Fruit fly (Drosophila melanogaster) whole organism, embryonic: Measurements from ENCODE around the gene CG42819.

ENCODE experiments used
- ATbp ChIP-seq: fragments of 200-800 bp; sonication (Bioruptor generic); optimal IDR thresholded peaks from 2 replicates; lab custom pipeline; 2017; ENCODE audit warnings: missing biosample characterization, mild to moderate bottlenecking, missing genetic modification characterization, missing genetic modification reagents
- Asciz ChIP-seq: fragments of 200-800 bp; sonication (Bioruptor generic); optimal IDR thresholded peaks from 2 replicates; lab custom pipeline; 2017; ENCODE audit warnings: missing biosample characterization, mild to moderate bottlenecking, missing genetic modification characterization, missing genetic modification reagents
- CG10274 ChIP-seq: fragments of 200-800 bp; sonication (Bioruptor generic); optimal IDR thresholded peaks from 3 replicates; lab custom pipeline; 2017; ENCODE audit warnings: missing biosample characterization, mild to moderate bottlenecking, missing genetic modification characterization
- CG10321 ChIP-seq: fragments of 200-800 bp; sonication (Bioruptor generic); IDR thresholded peaks from 2 replicates; pipeline ENCODE4 v1.3.6; 2022; ENCODE audit warnings: missing biosample characterization, missing genetic modification characterization
- CG11398 ChIP-seq: fragments of 200-800 bp; sonication (Bioruptor generic); optimal IDR thresholded peaks from 2 replicates; lab custom pipeline; 2016; ENCODE audit warnings: missing biosample characterization, missing genetic modification characterization
- CG11695 ChIP-seq: fragments of 200-800 bp; sonication (Bioruptor generic); IDR thresholded peaks from 3 replicates; pipeline ENCODE4 v1.3.6; 2022; ENCODE audit warnings: missing biosample characterization, missing genetic modification characterization
- CG11723 ChIP-seq: fragments of 200-800 bp; sonication (Bioruptor generic); optimal IDR thresholded peaks from 2 replicates; lab custom pipeline; 2017; ENCODE audit warnings: missing biosample characterization, mild to moderate bottlenecking, missing genetic modification characterization
- CG12744 ChIP-seq: fragments of 200-800 bp; sonication (Bioruptor generic); optimal IDR thresholded peaks from 2 replicates; lab custom pipeline; 2016; ENCODE audit warnings: missing biosample characterization, missing genetic modification characterization
- CG14667 ChIP-seq: fragments of 200-800 bp; sonication (Bioruptor generic); IDR thresholded peaks from 2 replicates; pipeline ENCODE4 v1.3.6; 2022; ENCODE audit warnings: missing biosample characterization, missing genetic modification characterization
- CG15479 ChIP-seq: fragments of 200-800 bp; sonication (Bioruptor generic); optimal IDR thresholded peaks from 3 replicates; lab custom pipeline; 2019; ENCODE audit warnings: missing biosample characterization, mild to moderate bottlenecking, missing genetic modification characterization, moderate library complexity
- CG1647 ChIP-seq: fragments of 200-800 bp; sonication (Bioruptor generic); optimal IDR thresholded peaks from 3 replicates; lab custom pipeline; 2016; ENCODE audit warnings: missing biosample characterization, missing genetic modification characterization
- CG17186 ChIP-seq: fragments of 200-800 bp; sonication (Bioruptor generic); optimal IDR thresholded peaks from 3 replicates; lab custom pipeline; 2017; ENCODE audit warnings: missing biosample characterization, missing genetic modification reagents, missing genetic modification characterization
- CG17568 ChIP-seq: fragments of 200-800 bp; sonication (Bioruptor generic); optimal IDR thresholded peaks from 2 replicates; lab custom pipeline; 2018; ENCODE audit warnings: missing biosample characterization, mild to moderate bottlenecking, missing genetic modification characterization, moderate library complexity
- CG2129 ChIP-seq: fragments of 200-800 bp; sonication (Bioruptor generic); IDR thresholded peaks from 2 replicates; pipeline ENCODE4 v1.3.6; 2022; ENCODE audit warnings: missing biosample characterization, missing genetic modification characterization; ENCODE audit not compliant: partially characterized antibody
- CG2199 ChIP-seq: fragments of 200-800 bp; sonication (Bioruptor generic); IDR thresholded peaks from 3 replicates; pipeline ENCODE4 v1.3.6; 2022; ENCODE audit warnings: missing biosample characterization, missing genetic modification characterization
- CG30431 ChIP-seq: fragments of 200-800 bp; sonication (Bioruptor generic); optimal IDR thresholded peaks from 2 replicates; lab custom pipeline; 2017; ENCODE audit warnings: missing biosample characterization, missing genetic modification characterization
- CG31365 ChIP-seq: fragments of 200-800 bp; sonication (Bioruptor generic); optimal IDR thresholded peaks from 2 replicates; lab custom pipeline; 2018; ENCODE audit warnings: missing biosample characterization, mild to moderate bottlenecking, missing genetic modification characterization
- CG6272 ChIP-seq: fragments of 200-800 bp; sonication (Bioruptor generic); IDR thresholded peaks from 2 replicates; pipeline ENCODE4 v1.3.6; 2022; ENCODE audit warnings: missing biosample characterization, missing genetic modification characterization
- CG6765 ChIP-seq: fragments of 200-800 bp; sonication (Bioruptor generic); optimal IDR thresholded peaks from 3 replicates; lab custom pipeline; 2017; ENCODE audit warnings: missing biosample characterization, mild to moderate bottlenecking, missing genetic modification characterization
- CG7839 ChIP-seq: fragments of 200-800 bp; sonication (Bioruptor generic); optimal IDR thresholded peaks from 3 replicates; lab custom pipeline; 2018; ENCODE audit warnings: missing biosample characterization, mild to moderate bottlenecking, missing genetic modification characterization, moderate library complexity
- Dad ChIP-seq: fragments of 200-800 bp; sonication (Bioruptor generic); optimal IDR thresholded peaks from 3 replicates; lab custom pipeline; 2016; ENCODE audit warnings: missing biosample characterization, missing genetic modification characterization
- Dfd ChIP-seq, 2 experiments: fragments of >200 bp; optimal IDR thresholded peaks; 2 replicates each; lab custom pipeline; 2017; ENCODE audit warnings: missing biosample characterization in 2 of 2, missing genetic modification characterization in 2 of 2
- Doc2 ChIP-seq: fragments of 200-800 bp; sonication (Bioruptor generic); IDR thresholded peaks from 2 replicates; pipeline ENCODE4 v1.3.6; 2022; ENCODE audit warnings: missing biosample characterization, missing genetic modification characterization
- Eip74EF ChIP-seq, 2 experiments: fragments of 200-800 bp in 1 of 2; fragments of >200 bp in 1 of 2; sonication (Bioruptor generic) in 1 of 2; optimal IDR thresholded peaks; 2 replicates each; lab custom pipeline; 2017 to 2019; ENCODE audit warnings: missing biosample characterization in 2 of 2, missing genetic modification characterization in 2 of 2, mild to moderate bottlenecking in 1 of 2, moderate library complexity in 1 of 2
- Gug ChIP-seq: fragments of 200-800 bp; sonication (Bioruptor generic); IDR thresholded peaks from 4 replicates; pipeline ENCODE4 v1.3.6; 2022; ENCODE audit warnings: missing biosample characterization, missing genetic modification characterization
- H15 ChIP-seq: fragments of 200-800 bp; sonication (Bioruptor generic); IDR thresholded peaks from 3 replicates; pipeline ENCODE4 v1.3.6; 2022; ENCODE audit warnings: missing biosample characterization, missing genetic modification characterization
- H2.0 ChIP-seq: fragments of 200-800 bp; sonication (Bioruptor generic); IDR thresholded peaks from 2 replicates; pipeline ENCODE4 v1.3.6; 2022; ENCODE audit warnings: missing biosample characterization, missing genetic modification characterization
- Hand ChIP-seq: fragments of 200-800 bp; sonication (Bioruptor generic); optimal IDR thresholded peaks from 2 replicates; lab custom pipeline; 2017; ENCODE audit warnings: mild to moderate bottlenecking, missing biosample characterization, missing genetic modification reagents, missing genetic modification characterization
- Lpt ChIP-seq: fragments of >200 bp; optimal IDR thresholded peaks from 2 replicates; lab custom pipeline; 2018; ENCODE audit warnings: missing biosample characterization, missing genetic modification characterization
- Opbp ChIP-seq: fragments of 200-800 bp; sonication (Bioruptor generic); IDR thresholded peaks from 3 replicates; pipeline ENCODE4 v1.3.6; 2022; ENCODE audit warnings: missing biosample characterization, missing genetic modification characterization; ENCODE audit not compliant: partially characterized antibody
- PHDP ChIP-seq: fragments of 200-800 bp; sonication (Bioruptor generic); optimal IDR thresholded peaks from 3 replicates; lab custom pipeline; 2018; ENCODE audit warnings: missing biosample characterization, mild to moderate bottlenecking, missing genetic modification characterization, moderate library complexity
- Trl ChIP-seq, 3 experiments: fragments of >200 bp in 2 of 3; fragments of 200-800 bp in 1 of 3; sonication (Bioruptor generic) in 1 of 3; optimal IDR thresholded peaks; 2 replicates in 1 of 3; 3 replicates in 2 of 3; lab custom pipeline; 2016 to 2017; ENCODE audit warnings: missing biosample characterization in 1 of 3, missing genetic modification characterization in 1 of 3
- Xbp1 ChIP-seq: fragments of 200-800 bp; sonication (Bioruptor generic); optimal IDR thresholded peaks from 3 replicates; lab custom pipeline; 2016; ENCODE audit warnings: missing biosample characterization, mild to moderate bottlenecking, missing genetic modification characterization
- cas ChIP-seq: fragments of 200-800 bp; sonication (Bioruptor generic); IDR thresholded peaks from 2 replicates; pipeline ENCODE4 v1.3.6; 2022; ENCODE audit warnings: missing biosample characterization, missing genetic modification characterization
- ci ChIP-seq: fragments of 200-800 bp; sonication (Bioruptor generic); IDR thresholded peaks from 3 replicates; pipeline ENCODE4 v1.3.6; 2022; ENCODE audit warnings: missing biosample characterization, missing genetic modification characterization
- crc ChIP-seq: fragments of 200-800 bp; sonication (Bioruptor generic); optimal IDR thresholded peaks from 2 replicates; lab custom pipeline; 2016; ENCODE audit warnings: missing biosample characterization, missing genetic modification characterization
- crol ChIP-seq: fragments of 200-800 bp; sonication (Bioruptor generic); IDR thresholded peaks from 2 replicates; pipeline ENCODE4 v1.3.6; 2022; ENCODE audit warnings: missing biosample characterization, missing genetic modification characterization
- fd102C ChIP-seq: fragments of 200-800 bp; sonication (Bioruptor generic); optimal IDR thresholded peaks from 2 replicates; lab custom pipeline; 2018; ENCODE audit warnings: missing biosample characterization, mild to moderate bottlenecking, missing genetic modification characterization, moderate library complexity
- grn ChIP-seq: fragments of 200-800 bp; sonication (Bioruptor generic); optimal IDR thresholded peaks from 3 replicates; lab custom pipeline; 2017; ENCODE audit warnings: missing biosample characterization, missing genetic modification characterization
- onecut ChIP-seq: fragments of 200-800 bp; sonication (Bioruptor generic); IDR thresholded peaks from 2 replicates; pipeline ENCODE4 v1.3.6; 2022; ENCODE audit warnings: missing biosample characterization, missing genetic modification characterization
- phol ChIP-seq: fragments of 200-800 bp; sonication (Bioruptor generic); optimal IDR thresholded peaks from 3 replicates; lab custom pipeline; 2018; ENCODE audit warnings: missing biosample characterization, mild to moderate bottlenecking, missing genetic modification characterization, moderate library complexity
- pzg ChIP-seq: fragments of 200-800 bp; sonication (Bioruptor generic); optimal IDR thresholded peaks from 3 replicates; lab custom pipeline; 2018; ENCODE audit warnings: missing biosample characterization, mild to moderate bottlenecking, missing genetic modification characterization, moderate library complexity
- ranshi ChIP-seq: fragments of 200-800 bp; sonication (Bioruptor generic); IDR thresholded peaks from 2 replicates; pipeline ENCODE4 v1.3.6; 2022; ENCODE audit warnings: missing biosample characterization, missing genetic modification characterization
- rib ChIP-seq: fragments of 200-800 bp; sonication (Bioruptor generic); IDR thresholded peaks from 2 replicates; pipeline ENCODE4 v1.3.6; 2022; ENCODE audit warnings: missing biosample characterization, missing genetic modification characterization
- sens ChIP-seq: fragments of 200-800 bp; sonication (Bioruptor generic); peaks from one replicate; lab custom pipeline; 2016; ENCODE audit warnings: missing biosample characterization, missing genetic modification characterization
- sens-2 ChIP-seq: fragments of 200-800 bp; sonication (Bioruptor generic); IDR thresholded peaks from 2 replicates; pipeline ENCODE4 v1.3.6; 2022; ENCODE audit warnings: missing biosample characterization, missing genetic modification characterization
- sug ChIP-seq: fragments of 200-800 bp; optimal IDR thresholded peaks from 2 replicates; lab custom pipeline; 2019; ENCODE audit warnings: missing biosample characterization, mild to moderate bottlenecking, missing genetic modification characterization, moderate library complexity
- ttk ChIP-seq: fragments of 200-800 bp; sonication (Bioruptor generic); IDR thresholded peaks from 2 replicates; pipeline ENCODE4 v2.1.2; 2022; ENCODE audit warnings: missing biosample characterization, missing genetic modification characterization
- vfl ChIP-seq: fragments of 200-800 bp; sonication (Bioruptor generic); optimal IDR thresholded peaks from 2 replicates; lab custom pipeline; 2016; ENCODE audit warnings: missing biosample characterization, missing genetic modification characterization
- vnd ChIP-seq: fragments of 200-800 bp; sonication (Bioruptor generic); IDR thresholded peaks from 3 replicates; pipeline ENCODE4 v1.3.6; 2022; ENCODE audit warnings: missing biosample characterization, missing genetic modification characterization; ENCODE audit not compliant: partially characterized antibody
- zf30C ChIP-seq: fragments of 200-800 bp; sonication (Bioruptor generic); optimal IDR thresholded peaks from 3 replicates; lab custom pipeline; 2018; ENCODE audit warnings: missing biosample characterization, mild to moderate bottlenecking, missing genetic modification characterization

Gene CG42819

dm6 chr2L:8382646-8383045 lies 6.5 kb downstream of the CG42819 start, which contains the start of the genes CG13392 and Rcd4 (continued):
- TF ChIP-seq CG11398 (GFP tag; lab: Kevin White, UChicago) (peak; percentile 65), Opbp (GFP tag; lab: Robert Waterston, UW) (peak; percentile 77; the same call in 2 of the 3 replicates), CG1647 (GFP tag; lab: Kevin White, UChicago) (peak; percentile 76), rib (GFP tag; lab: Robert Waterston, UW) (peak; percentile 76), fd102C (GFP tag; lab: Kevin White, UChicago) (no peak), CG31365 (tag; lab: Kevin White, UChicago) (no peak), Dad (GFP tag; lab: Kevin White, UChicago) (peak; percentile 76), cas (GFP tag; lab: Robert Waterston, UW) (no peak), crol (no peak), CG17186 (GFP tag; lab: Kevin White, UChicago) (peak; percentile 60), Gug (GFP tag; lab: Robert Waterston, UW) (peak; percentile 48; the same call in 1 of the 4 replicates), H15 (peak; percentile 56; the same call in 1 of the 3 replicates), Eip74EF (GFP tag; optimal IDR thresholded peaks at IDR 0.05; lab: Kevin White, UChicago) (no peak), CG7839 (peak; percentile 36), CG2199 (GFP tag; lab: Robert Waterston, UW) (no peak), ATbp (GFP tag; lab: Kevin White, UChicago) (no peak), Trl (optimal IDR thresholded peaks at IDR 0.05; lab: Kevin White, UChicago) (no peak), Trl (GFP tag; optimal IDR thresholded peaks at IDR 0.05; lab: Kevin White, UChicago) (peak; percentile 75), Lpt (GFP tag; lab: Kevin White, UChicago) (no peak), sug (tag; lab: Kevin White, UChicago) (peak; percentile 52), CG11723 (GFP tag; lab: Kevin White, UChicago) (peak; percentile 3), H2.0 (GFP tag; lab: Robert Waterston, UW) (peak; percentile 57), CG11695 (GFP tag; lab: Robert Waterston, UW) (no peak; the same call in 2 of the 3 replicates), Dfd (GFP tag; optimal IDR thresholded peaks at IDR 0.05; lab: Kevin White, UChicago) (no peak), CG6272 (no peak), ttk (GFP tag; lab: Robert Waterston, UW) (no peak), phol (tag; lab: Kevin White, UChicago) (peak; percentile 7), Hand (GFP tag; lab: Kevin White, UChicago) (no peak), CG17568 (GFP tag; lab: Kevin White, UChicago) (no peak), zf30C (peak; percentile 36), ci (GFP tag; lab: Robert Waterston, UW) (peak; percentile 68; the same call in 2 of the 3 replicates), CG6765 (peak; percentile 32), grn (no peak), CG10274 (no peak), vfl (GFP tag; lab: Kevin White, UChicago) (peak; percentile 68), crc (GFP tag; lab: Kevin White, UChicago) (peak; percentile 69), CG30431 (GFP tag; lab: Kevin White, UChicago) (no peak), Asciz (GFP tag; lab: Kevin White, UChicago) (no peak), sens (GFP tag; lab: Kevin White, UChicago) (peak; percentile 91), CG14667 (GFP tag; lab: Robert Waterston, UW) (no peak), vnd (GFP tag; lab: Robert Waterston, UW) (0 out of 3 replicates have a peak, but pooled peaks have one; percentile 16), ranshi (peak; percentile 67), PHDP (tag; lab: Kevin White, UChicago) (peak; percentile 58), onecut (GFP tag; lab: Robert Waterston, UW) (peak; percentile 49; the same call in 1 of the 2 replicates), CG10321 (GFP tag; lab: Robert Waterston, UW) (no peak), CG12744 (GFP tag; lab: Kevin White, UChicago) (peak; percentile 44), sens-2 (GFP tag; lab: Robert Waterston, UW) (no peak), Doc2 (no peak), CG15479 (no peak), Xbp1 (GFP tag; lab: Kevin White, UChicago) (peak; percentile 65), pzg (GFP tag; lab: Kevin White, UChicago) (peak; percentile 87), CG2129 (GFP tag; lab: Robert Waterston, UW) (no peak)
